Fruit fly (Drosophila melanogaster) ovary, adult (tissue): ENCODE data around the gene RpL10Ab.
A peak's percentile ranks its signal among the peaks of the same experiment; 100 is the strongest.

Experiments used
- CG17801 ChIP-seq: fragments of 200-800 bp; optimal IDR thresholded peaks from 2 replicates; lab custom pipeline; 2019; ENCODE audit warnings: missing biosample characterization, mild to moderate bottlenecking, missing genetic modification characterization, moderate library complexity; ENCODE audit not compliant: partially characterized antibody

Gene RpL10Ab

dm6 chr3L:11819639-11820456 lies 2.8 kb upstream of the RpL10Ab start:
- peak; percentile 70 for TF ChIP-seq CG17801

dm6 chr3L:11821723-11822445 lies 767 bp upstream of the RpL10Ab start, which contains the start of the genes CG11597 and CG5946:
TSS of gene CG11597 (minus strand) at chr3L:11822275.
TSS of gene CG5946 (minus strand) at chr3L:11822275.
- TF ChIP-seq CG17801 = no peak

- TF ChIP-seq CG17801 = no peak
Measured at dm6 chr3L:11825560-11826153, 3.0 kb downstream of the RpL10Ab start, which contains the start of gene CG32095. TSS of gene CG32095 (minus strand) at chr3L:11825732.

- TF ChIP-seq CG17801 = no peak
Measured at dm6 chr3L:11828730-11829129, 6.1 kb downstream of the RpL10Ab start, which contains the start of gene CG7264. TSS of gene CG7264 (plus strand) at chr3L:11829030.

- no peak for TF ChIP-seq CG17801
Measured at dm6 chr3L:11831199-11831598, 8.5 kb downstream of the RpL10Ab start.

- no peak for TF ChIP-seq CG17801
Measured at dm6 chr3L:11832360-11833295, 10.0 kb downstream of the RpL10Ab start.

dm6 chr3L:11833296-11833717 lies 10.7 kb downstream of the RpL10Ab start, which contains the start of gene CycA:
TSS of gene CycA (minus strand) at chr3L:11833578.
- TF ChIP-seq CG17801 = peak; percentile 21

- TF ChIP-seq CG17801 = no peak
Measured at dm6 chr3L:11836575-11837077, 14.0 kb downstream of the RpL10Ab start, which contains the start of gene CG43064. TSS of gene CG43064 (minus strand) at chr3L:11836721.

- no peak for TF ChIP-seq CG17801
Measured at dm6 chr3L:11847703-11848102, 25.1 kb downstream of the RpL10Ab start, which contains the start of gene CG12521. TSS of gene CG12521 (minus strand) at chr3L:11847803.

dm6 chr3L:11852924-11853323 lies 30.3 kb downstream of the RpL10Ab start:
- TF ChIP-seq CG17801 = no peak

- TF ChIP-seq CG17801 = no peak
Measured at dm6 chr3L:11858745-11859144, 36.1 kb downstream of the RpL10Ab start.

- no peak for TF ChIP-seq CG17801
Measured at dm6 chr3L:11862266-11862665, 39.6 kb downstream of the RpL10Ab start.

- TF ChIP-seq CG17801 = no peak
Measured at dm6 chr3L:11863587-11863986, 40.9 kb downstream of the RpL10Ab start.

- TF ChIP-seq CG17801 = no peak
Measured at dm6 chr3L:11869328-11869727, 46.7 kb downstream of the RpL10Ab start.

- no peak for TF ChIP-seq CG17801
Measured at dm6 chr3L:11871205-11871604, 48.6 kb downstream of the RpL10Ab start, which contains the start of gene CG5906. TSS of gene CG5906 (minus strand) at chr3L:11871305.
